Worm (Caenorhabditis elegans): ENCODE measurements around the gene ZK930.4.

DNA sequence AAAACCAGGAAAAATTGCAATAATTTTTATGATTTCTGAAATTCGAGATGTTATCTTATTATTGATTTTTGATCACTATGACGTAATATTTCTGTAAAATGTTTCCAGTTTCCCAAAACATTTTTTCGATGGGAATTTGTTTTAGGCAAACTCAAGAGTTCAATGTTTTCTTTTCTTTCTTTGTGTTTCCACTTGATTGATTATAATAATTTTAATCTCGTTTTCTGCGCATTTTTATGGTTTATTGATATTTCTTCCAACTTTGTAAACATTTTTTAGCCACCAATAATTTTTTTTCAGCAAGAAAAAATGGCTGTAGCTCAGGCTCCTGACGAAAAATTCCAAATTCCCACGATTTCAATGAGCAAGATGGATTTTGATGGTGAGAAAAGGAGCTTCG lies 47.9 kb downstream of the ZK930.4 start, which contains the start of gene W03C9.6:
- no peak for TF ChIP-seq ttx-3 (tag; optimal IDR thresholded peaks at IDR 0.05)
- TF ChIP-seq K02D7.2 (tag; optimal IDR thresholded peaks at IDR 0.05), result no peak
- TF ChIP-seq dve-1 (tag; optimal IDR thresholded peaks at IDR 0.05), result no peak
- TF ChIP-seq lin-11 (tag; optimal IDR thresholded peaks at IDR 0.05), result no peak
- TF ChIP-seq tbx-2 (tag; optimal IDR thresholded peaks at IDR 0.05), result no peak
- TF ChIP-seq fkh-10 (GFP tag; optimal IDR thresholded peaks at IDR 0.05), result no peak
- no peak for TF ChIP-seq dmd-4 (tag; optimal IDR thresholded peaks at IDR 0.05; ENCODE audit: borderline replicate concordance)
- no peak for TF ChIP-seq ceh-9 (tag; optimal IDR thresholded peaks at IDR 0.05)
- TF ChIP-seq F13H6.1 (tag; optimal IDR thresholded peaks at IDR 0.05), result no peak
- TF ChIP-seq hlh-30 (tag; optimal IDR thresholded peaks at IDR 0.05; ENCODE audit: insufficient read depth), result no peak

Data from whole organism, late embryonic.